Worm (Caenorhabditis elegans) whole organism, late embryonic: Measurements from ENCODE around the gene R13A5.15.
A peak's percentile ranks its signal among the peaks of the same experiment; 100 is the strongest.

Experiments used
- C08G9.2 ChIP-seq: sonication (generic microtip); optimal IDR thresholded peaks from 2 replicates; lab custom pipeline; 2016; ENCODE audit warnings: mild to moderate bottlenecking, missing genetic modification characterization, moderate library complexity, missing compliant biosample characterization
- C38D4.7 ChIP-seq: fragments of 200-800 bp; sonication (Bioruptor generic); optimal IDR thresholded peaks from 2 replicates; lab custom pipeline; 2018; ENCODE audit warnings: mild to moderate bottlenecking, missing genetic modification characterization, moderate library complexity, missing compliant biosample characterization
- F13H6.1 ChIP-seq: sonication (generic microtip); optimal IDR thresholded peaks from 2 replicates; lab custom pipeline; 2016; ENCODE audit warnings: missing genetic modification characterization, missing compliant biosample characterization
- K02D7.2 ChIP-seq: sonication (generic microtip); optimal IDR thresholded peaks from 2 replicates; lab custom pipeline; 2017; ENCODE audit warnings: mild to moderate bottlenecking, missing genetic modification characterization, missing compliant biosample characterization
- K09A11.1 ChIP-seq: sonication (generic microtip); optimal IDR thresholded peaks from 2 replicates; lab custom pipeline; 2017; ENCODE audit warnings: antibody characterized with exemption, mild to moderate bottlenecking, missing genetic modification characterization, missing compliant biosample characterization; ENCODE audit not compliant: insufficient read depth
- ahr-1 ChIP-seq: sonication (generic microtip); optimal IDR thresholded peaks from 2 replicates; lab custom pipeline; 2016; ENCODE audit warnings: missing genetic modification characterization, missing compliant biosample characterization
- ceh-14 ChIP-seq: sonication (generic microtip); optimal IDR thresholded peaks from 2 replicates; lab custom pipeline; 2016; ENCODE audit warnings: missing genotype, missing genetic modification characterization, missing compliant biosample characterization
- ceh-18 ChIP-seq: sonication (generic microtip); optimal IDR thresholded peaks from 2 replicates; lab custom pipeline; 2016; ENCODE audit warnings: missing genetic modification characterization, missing compliant biosample characterization
- ceh-2 ChIP-seq: sonication (generic microtip); optimal IDR thresholded peaks from 2 replicates; lab custom pipeline; 2016; ENCODE audit warnings: missing genotype, missing genetic modification characterization, missing compliant biosample characterization
- ceh-22 ChIP-seq: sonication (generic microtip); optimal IDR thresholded peaks from 2 replicates; lab custom pipeline; 2017; ENCODE audit warnings: missing biosample characterization, missing genetic modification characterization
- ceh-24 ChIP-seq: sonication (generic microtip); optimal IDR thresholded peaks from 2 replicates; lab custom pipeline; 2016; ENCODE audit warnings: mild to moderate bottlenecking, missing genetic modification characterization, missing compliant biosample characterization
- ceh-30 ChIP-seq: fragments of 150-350 bp; optimal IDR thresholded peaks from 2 replicates; lab custom pipeline; 2014; ENCODE audit warnings: missing biosample characterization, missing genetic modification characterization
- ceh-31 ChIP-seq: sonication (generic microtip); optimal IDR thresholded peaks from 2 replicates; lab custom pipeline; 2016; ENCODE audit warnings: missing genetic modification characterization, missing compliant biosample characterization
- ceh-34 ChIP-seq: sonication (generic microtip); optimal IDR thresholded peaks from 2 replicates; lab custom pipeline; 2016; ENCODE audit warnings: mild to moderate bottlenecking, missing genetic modification characterization, missing compliant biosample characterization
- ceh-48 ChIP-seq: sonication (generic microtip); optimal IDR thresholded peaks from 2 replicates; lab custom pipeline; 2016; ENCODE audit warnings: missing genetic modification characterization, inconsistent platforms, missing compliant biosample characterization
- ceh-9 ChIP-seq: sonication (generic microtip); optimal IDR thresholded peaks from 2 replicates; lab custom pipeline; 2016; ENCODE audit warnings: mild to moderate bottlenecking, missing genetic modification characterization, inconsistent platforms, missing compliant biosample characterization
- dmd-4 ChIP-seq: sonication (generic microtip); optimal IDR thresholded peaks from 2 replicates; lab custom pipeline; 2016; ENCODE audit warnings: borderline replicate concordance, missing genetic modification characterization, missing compliant biosample characterization
- dve-1 ChIP-seq: sonication (generic microtip); optimal IDR thresholded peaks from 2 replicates; lab custom pipeline; 2017; ENCODE audit warnings: antibody characterized with exemption, mild to moderate bottlenecking, missing genetic modification characterization, missing compliant biosample characterization
- elt-2 ChIP-seq: sonication (generic microtip); optimal IDR thresholded peaks from 2 replicates; lab custom pipeline; 2016; ENCODE audit warnings: missing genetic modification reagents, missing genetic modification characterization, missing compliant biosample characterization
- elt-4 ChIP-seq: sonication (generic microtip); optimal IDR thresholded peaks from 2 replicates; lab custom pipeline; 2016; ENCODE audit warnings: missing genetic modification characterization, missing compliant biosample characterization
- ets-4 ChIP-seq: sonication (generic microtip); optimal IDR thresholded peaks from 2 replicates; lab custom pipeline; 2016; ENCODE audit warnings: missing genetic modification characterization, missing compliant biosample characterization
- fkh-10 ChIP-seq: fragments of 150-350 bp; optimal IDR thresholded peaks from 2 replicates; lab custom pipeline; 2014; ENCODE audit warnings: missing biosample characterization, missing genetic modification reagents, missing genetic modification characterization
- hlh-30 ChIP-seq: sonication (generic microtip); optimal IDR thresholded peaks from 2 replicates; lab custom pipeline; 2017; ENCODE audit warnings: antibody characterized with exemption, missing genetic modification characterization, missing compliant biosample characterization; ENCODE audit not compliant: insufficient read depth
- hlh-6 ChIP-seq: sonication (generic microtip); optimal IDR thresholded peaks from 2 replicates; lab custom pipeline; 2016; ENCODE audit warnings: missing genotype, missing genetic modification characterization, missing compliant biosample characterization
- lin-11 ChIP-seq: fragments of 200-800 bp; sonication (Bioruptor generic); optimal IDR thresholded peaks from 2 replicates; lab custom pipeline; 2018; ENCODE audit warnings: mild to moderate bottlenecking, missing genetic modification characterization, missing compliant biosample characterization
- madf-2 ChIP-seq: sonication (generic microtip); optimal IDR thresholded peaks from 2 replicates; lab custom pipeline; 2017; ENCODE audit warnings: missing genetic modification characterization, missing compliant biosample characterization
- mec-3 ChIP-seq: sonication (generic microtip); optimal IDR thresholded peaks from 2 replicates; lab custom pipeline; 2016; ENCODE audit warnings: borderline replicate concordance, missing genetic modification characterization, missing compliant biosample characterization
- nhr-11 ChIP-seq: fragments of 150-350 bp; optimal IDR thresholded peaks from 2 replicates; lab custom pipeline; 2014; ENCODE audit warnings: missing biosample characterization, missing genetic modification characterization
- nhr-232 ChIP-seq: sonication (generic microtip); optimal IDR thresholded peaks from 2 replicates; lab custom pipeline; 2016; ENCODE audit warnings: missing genetic modification characterization, missing compliant biosample characterization
- odd-2 ChIP-seq: sonication (generic microtip); optimal IDR thresholded peaks from 2 replicates; lab custom pipeline; 2017; ENCODE audit warnings: antibody characterized with exemption, mild to moderate bottlenecking, missing genetic modification characterization, missing compliant biosample characterization
- pag-3 ChIP-seq: sonication (generic microtip); optimal IDR thresholded peaks from 2 replicates; lab custom pipeline; 2016; ENCODE audit warnings: missing compliant biosample characterization, missing genetic modification characterization, borderline replicate concordance
- pat-9 ChIP-seq: fragments of 200-800 bp; sonication (Bioruptor generic); optimal IDR thresholded peaks from 2 replicates; lab custom pipeline; 2018; ENCODE audit warnings: mild to moderate bottlenecking, missing genetic modification characterization, moderate library complexity, missing compliant biosample characterization
- pha-2 ChIP-seq: sonication (generic microtip); optimal IDR thresholded peaks from 2 replicates; lab custom pipeline; 2017; ENCODE audit warnings: mild to moderate bottlenecking, missing genetic modification characterization, missing compliant biosample characterization
- pqm-1 ChIP-seq: sonication (generic microtip); optimal IDR thresholded peaks from 2 replicates; lab custom pipeline; 2016; ENCODE audit warnings: missing genetic modification characterization, missing compliant biosample characterization
- pros-1 ChIP-seq: fragments of 150-350 bp; optimal IDR thresholded peaks from 2 replicates; lab custom pipeline; 2014; ENCODE audit warnings: missing biosample characterization, missing genetic modification reagents, missing genetic modification characterization
- rnt-1 ChIP-seq: sonication (generic microtip); optimal IDR thresholded peaks from 2 replicates; lab custom pipeline; 2016; ENCODE audit warnings: missing genetic modification characterization, missing compliant biosample characterization
- sox-4 ChIP-seq: sonication (generic microtip); optimal IDR thresholded peaks from 2 replicates; lab custom pipeline; 2017; ENCODE audit warnings: mild to moderate bottlenecking, missing genetic modification characterization, inconsistent platforms, missing compliant biosample characterization
- syd-9 ChIP-seq: sonication (generic microtip); optimal IDR thresholded peaks from 2 replicates; lab custom pipeline; 2016; ENCODE audit warnings: mild to moderate bottlenecking, missing genetic modification characterization, moderate library complexity, missing compliant biosample characterization
- tbx-7 ChIP-seq: sonication (generic microtip); optimal IDR thresholded peaks from 2 replicates; lab custom pipeline; 2016; ENCODE audit warnings: missing genotype, missing genetic modification characterization, missing compliant biosample characterization
- ttx-3 ChIP-seq: sonication (generic microtip); optimal IDR thresholded peaks from 2 replicates; lab custom pipeline; 2016; ENCODE audit warnings: missing genetic modification reagents, missing genetic modification characterization, missing compliant biosample characterization
- unc-3 ChIP-seq, 2 experiments: fragments of 200-800 bp in 1 of 2; sonication (Bioruptor generic) in 1 of 2; sonication (generic microtip) in 1 of 2; conservative IDR thresholded peaks in 1 of 2; optimal IDR thresholded peaks in 1 of 2; 2 replicates each; pipeline versions ENCODE4 v1.3.6 to Lab custom; 2016 to 2022; ENCODE audit warnings: missing compliant biosample characterization in 2 of 2, missing genetic modification characterization in 2 of 2, missing genetic modification reagents in 1 of 2
- unc-42 ChIP-seq: sonication (generic microtip); optimal IDR thresholded peaks from 2 replicates; lab custom pipeline; 2016; ENCODE audit warnings: missing genotype, missing genetic modification characterization, missing compliant biosample characterization
- unc-55 ChIP-seq: sonication (generic microtip); optimal IDR thresholded peaks from 2 replicates; lab custom pipeline; 2017; ENCODE audit warnings: missing biosample characterization, missing genetic modification reagents, missing genetic modification characterization
- unc-86 ChIP-seq: sonication (generic microtip); optimal IDR thresholded peaks from 2 replicates; lab custom pipeline; 2016; ENCODE audit warnings: missing genetic modification characterization, missing compliant biosample characterization
- ztf-16 ChIP-seq: sonication (generic microtip); optimal IDR thresholded peaks from 2 replicates; lab custom pipeline; 2017; ENCODE audit warnings: missing genetic modification characterization, missing compliant biosample characterization

The R13A5.15 gene

DNA sequence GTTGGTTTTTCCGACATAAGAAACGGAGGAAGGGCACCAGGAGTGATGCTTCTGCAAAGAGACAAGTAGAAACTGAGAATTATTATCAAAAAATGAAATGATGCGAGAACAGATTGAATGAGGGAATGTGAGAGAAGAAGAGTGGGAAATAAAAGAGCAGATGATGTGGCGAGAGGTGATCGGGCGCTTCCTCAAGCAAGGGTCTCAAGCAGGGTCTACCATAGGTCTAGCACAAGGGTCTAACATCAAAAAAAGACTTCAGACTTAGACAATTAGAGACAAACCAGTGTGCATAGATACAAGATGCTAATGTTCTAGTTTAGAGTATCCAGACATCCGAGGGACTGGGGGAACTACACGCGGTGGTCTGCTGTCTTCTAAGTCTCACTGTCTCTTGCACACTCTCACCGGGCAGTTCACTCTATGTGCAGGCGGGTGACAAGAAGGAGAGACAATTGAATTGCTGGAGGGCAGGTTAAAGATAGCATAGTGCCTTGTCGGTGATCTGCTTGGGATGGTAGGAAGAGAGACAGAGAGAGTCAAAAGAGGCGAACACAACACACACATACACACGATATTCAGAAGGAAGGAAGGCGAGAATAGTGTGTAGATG is 17.9 kb downstream of the R13A5.15 start, which contains the start of gene R13A5.7 (continued):
- no peak for TF ChIP-seq ceh-14 (tag; lab: Kevin White, UChicago)
- TF ChIP-seq K09A11.1, result no peak
- no peak for TF ChIP-seq ceh-24 (tag; lab: Kevin White, UChicago)
- no peak for TF ChIP-seq odd-2 (tag; lab: Kevin White, UChicago)
- no peak for TF ChIP-seq ttx-3 (tag; lab: Kevin White, UChicago)
- TF ChIP-seq ahr-1 (tag; lab: Kevin White, UChicago), result no peak
- no peak for TF ChIP-seq sox-4 (tag; lab: Kevin White, UChicago)
- TF ChIP-seq lin-11 (tag; lab: Kevin White, UChicago), result no peak
- no peak for TF ChIP-seq nhr-11
- TF ChIP-seq elt-4, result no peak
- TF ChIP-seq pha-2 (tag; lab: Kevin White, UChicago), result no peak
- no peak for TF ChIP-seq unc-3 (GFP tag; conservative IDR thresholded peaks at IDR 0.05; lab: Robert Waterston, UW)
- TF ChIP-seq unc-3 (tag; optimal IDR thresholded peaks at IDR 0.05; lab: Kevin White, UChicago), result no peak
- TF ChIP-seq unc-42 (tag; lab: Kevin White, UChicago), result peak; percentile 59
- no peak for TF ChIP-seq pat-9 (tag; lab: Kevin White, UChicago)
- TF ChIP-seq K02D7.2 (tag; lab: Kevin White, UChicago), result no peak
- no peak for TF ChIP-seq nhr-232 (tag; lab: Kevin White, UChicago)
- peak; percentile 40 for TF ChIP-seq ceh-2
- peak; percentile 56 for TF ChIP-seq F13H6.1
- TF ChIP-seq mec-3 (tag; lab: Kevin White, UChicago), result no peak
- no peak for TF ChIP-seq pqm-1 (tag; lab: Kevin White, UChicago)
- TF ChIP-seq pag-3 (tag; lab: Kevin White, UChicago), result no peak
- TF ChIP-seq ets-4, result no peak
- TF ChIP-seq ceh-9 (tag; lab: Kevin White, UChicago), result no peak
- TF ChIP-seq tbx-7 (tag; lab: Kevin White, UChicago), result no peak
- peak; percentile 70 for TF ChIP-seq pros-1
- peak; percentile 89 for TF ChIP-seq hlh-30
- TF ChIP-seq C38D4.7, result no peak
- TF ChIP-seq C08G9.2 (tag; lab: Kevin White, UChicago), result no peak
- peak; percentile 13 for TF ChIP-seq syd-9 (tag; lab: Kevin White, UChicago)
- TF ChIP-seq ceh-30 (tag; lab: Kevin White, UChicago), result no peak
- TF ChIP-seq rnt-1 (tag; lab: Kevin White, UChicago), result no peak
- TF ChIP-seq ceh-34 (tag; lab: Kevin White, UChicago), result peak; percentile 78
- TF ChIP-seq fkh-10, result no peak
- peak; percentile 86 for TF ChIP-seq ceh-31 (tag; lab: Kevin White, UChicago)

- TF ChIP-seq madf-2 (tag; lab: Kevin White, UChicago), result no peak
- no peak for TF ChIP-seq elt-2
- TF ChIP-seq unc-55 (GFP tag; lab: Kevin White, UChicago), result no peak
- no peak for TF ChIP-seq unc-3 (GFP tag; conservative IDR thresholded peaks at IDR 0.05; lab: Robert Waterston, UW)
- TF ChIP-seq unc-3 (tag; optimal IDR thresholded peaks at IDR 0.05; lab: Kevin White, UChicago), result no peak
- no peak for TF ChIP-seq ceh-18 (tag; lab: Kevin White, UChicago)
- TF ChIP-seq unc-86, result no peak
- TF ChIP-seq pros-1, result no peak
- no peak for TF ChIP-seq ahr-1 (tag; lab: Kevin White, UChicago)
- no peak for TF ChIP-seq hlh-6 (tag; lab: Kevin White, UChicago)
- no peak for TF ChIP-seq dmd-4
- no peak for TF ChIP-seq odd-2 (tag; lab: Kevin White, UChicago)
- TF ChIP-seq ceh-48 (tag; lab: Kevin White, UChicago), result no peak
- TF ChIP-seq nhr-232 (tag; lab: Kevin White, UChicago), result no peak
- TF ChIP-seq lin-11 (tag; lab: Kevin White, UChicago), result no peak
- no peak for TF ChIP-seq pha-2 (tag; lab: Kevin White, UChicago)
- TF ChIP-seq ztf-16, result no peak
- no peak for TF ChIP-seq F13H6.1
- no peak for TF ChIP-seq ceh-22 (tag; lab: Kevin White, UChicago)
- TF ChIP-seq dve-1 (tag; lab: Kevin White, UChicago), result no peak
- no peak for TF ChIP-seq ceh-31 (tag; lab: Kevin White, UChicago)
These were observed 22.0 kb downstream of the R13A5.15 start, which contains the start of gene ttr-32 for ce11 chrIII:7566098-7566497. ttr-32 (plus strand) TSS chrIII:7566411.
